Worm (Caenorhabditis elegans) whole organism, L4/young adult: Measurements from ENCODE around the gene nhr-247.

Source experiments
- W03F9.2 ChIP-seq: fragments of 150-350 bp; optimal IDR thresholded peaks from 2 replicates; lab custom pipeline; 2014; ENCODE audit warnings: missing biosample characterization, missing genetic modification characterization
- dao-5 ChIP-seq: sonication (generic microtip); optimal IDR thresholded peaks from 2 replicates; lab custom pipeline; 2016; ENCODE audit warnings: missing genotype, missing genetic modification characterization, moderate library complexity, missing compliant biosample characterization
- him-1 ChIP-seq: sonication (generic microtip); optimal IDR thresholded peaks from 2 replicates; lab custom pipeline; 2016; ENCODE audit warnings: missing genotype, missing genetic modification reagents, missing genetic modification characterization, missing compliant biosample characterization

DNA sequence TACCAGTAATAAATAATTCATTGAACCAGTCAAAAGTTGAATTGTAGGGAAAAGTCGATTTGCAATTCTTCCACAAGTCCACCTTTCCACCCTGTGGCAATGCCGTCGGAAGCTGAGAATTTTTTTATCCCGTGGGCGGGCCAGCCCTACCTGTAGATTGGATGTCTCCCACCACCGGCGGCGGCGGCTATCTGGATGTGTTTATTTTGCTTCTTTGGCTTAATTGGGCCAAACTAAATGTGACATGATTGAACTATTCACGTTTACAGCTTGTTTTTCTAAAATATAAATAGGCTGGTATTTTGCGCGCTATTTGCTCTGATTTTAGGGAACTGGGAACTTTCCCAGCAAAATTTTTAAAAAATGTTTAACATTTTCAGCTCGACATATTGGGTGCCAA lies 21.7 kb downstream of the nhr-247 start, which contains the start of gene wrt-8:
- TF ChIP-seq him-1 (tag; lab: Kevin White, UChicago): no peak
- TF ChIP-seq W03F9.2 (tag; lab: Kevin White, UChicago): no peak
- no peak for TF ChIP-seq dao-5
